Fruit fly (Drosophila melanogaster): ENCODE data around the gene sbm.

The sbm gene

dm6 chrX:14633168-14633567 lies 30.8 kb upstream of the sbm start (continued):
- TF ChIP-seq stwl (tag; optimal IDR thresholded peaks at IDR 0.05) (no peak), fd64A (GFP tag; optimal IDR thresholded peaks at IDR 0.05) (peak; percentile 43), CG3995 (GFP tag; optimal IDR thresholded peaks at IDR 0.05) (no peak), Deaf1 (tag; optimal IDR thresholded peaks at IDR 0.05) (no peak), dmrt99B (tag; optimal IDR thresholded peaks at IDR 0.05) (peak; percentile 65), CG14710 (tag; optimal IDR thresholded peaks at IDR 0.05) (peak; percentile 71), fd3F (GFP tag; optimal IDR thresholded peaks at IDR 0.05) (peak; percentile 57), Side (GFP tag; optimal IDR thresholded peaks at IDR 0.05) (peak; percentile 52), Aef1 (GFP tag; IDR thresholded peaks at IDR 0.05) (no peak; the same call in 1 of the 3 replicates), CG7745 (tag; optimal IDR thresholded peaks at IDR 0.05) (no peak), E2f2 (GFP tag; IDR thresholded peaks at IDR 0.05) (no peak; the same call in 1 of the 2 replicates), chif (GFP tag; optimal IDR thresholded peaks at IDR 0.05) (peak; percentile 62 to 85), B-H2 (GFP tag; optimal IDR thresholded peaks at IDR 0.05) (no peak), Meics (GFP tag; optimal IDR thresholded peaks at IDR 0.05) (peak; percentile 48), grn (GFP tag; optimal IDR thresholded peaks at IDR 0.05) (no peak), CG34376 (GFP tag; optimal IDR thresholded peaks at IDR 0.05) (no peak), pho (GFP tag; optimal IDR thresholded peaks at IDR 0.05) (peak; percentile 31), btn (GFP tag; optimal IDR thresholded peaks at IDR 0.05) (peak; percentile 44), CG8944 (GFP tag; optimal IDR thresholded peaks at IDR 0.05) (peak; percentile 51), nom (GFP tag; optimal IDR thresholded peaks at IDR 0.05) (no peak), CG3065 (GFP tag; optimal IDR thresholded peaks at IDR 0.05) (no peak), Sry-β (GFP tag; optimal IDR thresholded peaks at IDR 0.05) (peak; percentile 40), CG17568 (GFP tag; optimal IDR thresholded peaks at IDR 0.05) (peak; percentile 67), Ets97D (GFP tag; optimal IDR thresholded peaks at IDR 0.05) (no peak), HLH4C (GFP tag; IDR thresholded peaks at IDR 0.05; ENCODE audit: partially characterized antibody) (no peak), ara (GFP tag; IDR thresholded peaks at IDR 0.05) (peak; percentile 74), abd-A (tag; optimal IDR thresholded peaks at IDR 0.05) (no peak), pb (GFP tag; optimal IDR thresholded peaks at IDR 0.05) (peak; percentile 5), CG5953 (GFP tag; IDR thresholded peaks at IDR 0.05) (no peak), bcd (GFP tag; optimal IDR thresholded peaks at IDR 0.05) (peak; percentile 43), sna (GFP tag; IDR thresholded peaks at IDR 0.05; ENCODE audit: partially characterized antibody) (no peak), Jarid2 (GFP tag; optimal IDR thresholded peaks at IDR 0.05) (peak; percentile 22), da (GFP tag; optimal IDR thresholded peaks at IDR 0.05) (no peak), salm (tag; optimal IDR thresholded peaks at IDR 0.05) (peak; percentile 30), CG2889 (GFP tag; IDR thresholded peaks at IDR 0.05) (no peak), Lim3 (GFP tag; IDR thresholded peaks at IDR 0.05) (0 out of 2 replicates have a peak, but pooled peaks have one; percentile 35), CrebB (tag; optimal IDR thresholded peaks at IDR 0.05) (no peak), Rfx (GFP tag; IDR thresholded peaks at IDR 0.05) (no peak), cwo (GFP tag; optimal IDR thresholded peaks at IDR 0.05) (no peak), Tbp (GFP tag; optimal IDR thresholded peaks at IDR 0.05) (no peak), CG9215 (GFP tag; IDR thresholded peaks at IDR 0.05) (no peak), sqz (GFP tag; optimal IDR thresholded peaks at IDR 0.05) (peak; percentile 38), Xrp1 (GFP tag; IDR thresholded peaks at IDR 0.05) (peak; percentile 78), Abd-B (GFP tag; optimal IDR thresholded peaks at IDR 0.05) (peak; percentile 28), psq (GFP tag; optimal IDR thresholded peaks at IDR 0.05) (peak; percentile 12), Doc2 (GFP tag; IDR thresholded peaks at IDR 0.05) (no peak), CG6791 (GFP tag; IDR thresholded peaks at IDR 0.05; ENCODE audit: partially characterized antibody) (no peak), CG6683 (GFP tag; optimal IDR thresholded peaks at IDR 0.05) (no peak), ap (GFP tag; IDR thresholded peaks at IDR 0.05) (no peak), CG7556 (GFP tag; optimal IDR thresholded peaks at IDR 0.05) (peak; percentile 52), sug (tag; optimal IDR thresholded peaks at IDR 0.05) (no peak)
